Fruit fly (Drosophila melanogaster) whole organism, pupa: Measurements from ENCODE around the gene Sk2.

ENCODE experiments used
- CG14655 ChIP-seq: fragments of 200-800 bp; sonication (Bioruptor generic); optimal IDR thresholded peaks from 3 replicates; lab custom pipeline; 2017; ENCODE audit warnings: mild to moderate bottlenecking, missing biosample characterization, missing genetic modification reagents, missing genetic modification characterization
- CG15710 ChIP-seq: fragments of 200-800 bp; sonication (Bioruptor generic); optimal IDR thresholded peaks from 2 replicates; lab custom pipeline; 2018; ENCODE audit warnings: missing biosample characterization, mild to moderate bottlenecking, missing genetic modification characterization, moderate library complexity
- CG17806 ChIP-seq: fragments of 200-800 bp; sonication (Bioruptor generic); optimal IDR thresholded peaks from 2 replicates; lab custom pipeline; 2018; ENCODE audit warnings: missing biosample characterization, mild to moderate bottlenecking, missing genetic modification characterization, moderate library complexity
- CG34367 ChIP-seq: fragments of 200-800 bp; sonication (Bioruptor generic); optimal IDR thresholded peaks from 2 replicates; lab custom pipeline; 2018; ENCODE audit warnings: missing biosample characterization, mild to moderate bottlenecking, missing genetic modification characterization
- CG4496 ChIP-seq: fragments of 200-800 bp; sonication (Bioruptor generic); IDR thresholded peaks from 3 replicates; pipeline ENCODE4 v1.3.6; 2022; ENCODE audit warnings: missing biosample characterization, missing genetic modification characterization
- CG8159 ChIP-seq: fragments of 200-800 bp; sonication (Bioruptor generic); optimal IDR thresholded peaks from 3 replicates; lab custom pipeline; 2018; ENCODE audit warnings: missing biosample characterization, mild to moderate bottlenecking, missing genetic modification characterization, moderate library complexity
- CG9948 ChIP-seq: fragments of 200-800 bp; sonication (Bioruptor generic); optimal IDR thresholded peaks from 2 replicates; lab custom pipeline; 2018; ENCODE audit warnings: missing biosample characterization, mild to moderate bottlenecking, missing genetic modification characterization, moderate library complexity

- TF ChIP-seq CG17806 (tag; lab: Kevin White, UChicago) (no peak), CG4496 (GFP tag; lab: Robert Waterston, UW) (no peak), CG8159 (tag; lab: Kevin White, UChicago) (no peak), CG34367 (tag; lab: Kevin White, UChicago) (no peak), CG15710 (no peak), CG9948 (tag; lab: Kevin White, UChicago) (no peak), CG14655 (GFP tag; lab: Kevin White, UChicago) (no peak)
Measured at dm6 chr3L:3034779-3035643, 11.9 kb upstream of the Sk2 start, which contains the start of gene CG2162.
